Worm (Caenorhabditis elegans): ENCODE data around the gene pxf-1.

Gene pxf-1

ce11 chrIV:10174328-10174727, at the start of gene pxf-1:
TSS of gene pxf-1 (minus strand) at chrIV:10174341.
- TF ChIP-seq F23B12.7 (tag; optimal IDR thresholded peaks at IDR 0.05; ENCODE audit: insufficient read depth) (no peak), nfya-1 (tag; optimal IDR thresholded peaks at IDR 0.05; ENCODE audit: borderline replicate concordance, insufficient read depth) (no peak), ceh-100 (GFP tag; IDR thresholded peaks at IDR 0.05) (no peak), bed-1 (GFP tag; IDR thresholded peaks at IDR 0.05) (no peak), nhr-90 (tag; optimal IDR thresholded peaks at IDR 0.05) (no peak), lir-1 (GFP tag; conservative IDR thresholded peaks at IDR 0.05) (no peak), F39B2.1 (GFP tag; IDR thresholded peaks at IDR 0.05) (no peak), ztf-3 (GFP tag; optimal IDR thresholded peaks at IDR 0.05) (no peak), pha-4 (tag; optimal IDR thresholded peaks at IDR 0.05) (no peak), K11D2.4 (GFP tag; IDR thresholded peaks at IDR 0.05) (no peak), ztf-6 (GFP tag; IDR thresholded peaks at IDR 0.05) (no peak), let-526 (GFP tag; IDR thresholded peaks at IDR 0.05) (no peak), dpff-1 (tag; optimal IDR thresholded peaks at IDR 0.05) (no peak), F55B11.4 (tag; optimal IDR thresholded peaks at IDR 0.05; ENCODE audit: borderline replicate concordance, insufficient read depth) (no peak)

ce11 chrIV:10223723-10224122, 49.6 kb upstream of the pxf-1 start, which contains the start of gene nas-12:
TSS of gene nas-12 (plus strand) at chrIV:10224023.
- TF ChIP-seq F52B5.7 (tag; optimal IDR thresholded peaks at IDR 0.05) (no peak), ama-1 (optimal IDR thresholded peaks at IDR 0.05) (no peak), ama-1 (GFP tag; optimal IDR thresholded peaks at IDR 0.05) (no peak), gei-17 (GFP tag; optimal IDR thresholded peaks at IDR 0.05) (no peak), F57A8.1 (GFP tag; optimal IDR thresholded peaks at IDR 0.05) (no peak), egl-44 (GFP tag; IDR thresholded peaks at IDR 0.05) (no peak)

DNA sequence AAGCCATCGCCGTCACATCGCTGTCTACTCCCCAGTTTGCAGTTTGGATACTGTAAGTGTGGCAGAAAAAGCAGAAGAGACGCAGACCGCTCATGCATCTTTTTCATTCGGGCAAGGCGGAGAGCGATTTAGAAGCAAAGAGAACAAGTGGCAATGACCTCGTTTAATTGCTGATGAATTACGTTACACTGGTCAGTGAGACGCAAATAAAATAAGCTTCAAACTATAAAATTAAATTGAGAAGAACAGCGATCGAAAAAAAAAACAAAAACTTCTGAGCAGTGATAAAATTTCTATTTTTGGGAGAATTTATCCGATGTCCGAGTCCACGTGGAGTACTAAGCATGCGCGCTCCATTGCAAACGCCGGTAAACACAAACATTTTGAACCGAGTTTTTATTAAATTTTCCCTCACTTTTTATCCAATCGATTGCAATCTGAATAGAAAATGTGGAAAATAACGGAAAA, 48.0 kb upstream of the pxf-1 start, which contains the start of gene C24F3.2:
C24F3.2 (plus strand) TSS at position 418 of the 468 bp plus-strand sequence.
- TF ChIP-seq F57A8.1 (GFP tag; optimal IDR thresholded peaks at IDR 0.05): no peak
- no peak for TF ChIP-seq mxl-1 (tag; optimal IDR thresholded peaks at IDR 0.05)
- no peak for TF ChIP-seq F33H1.4 (GFP tag; IDR thresholded peaks at IDR 0.05)
- peak; percentile 21 for TF ChIP-seq somi-1 (GFP tag; optimal IDR thresholded peaks at IDR 0.05)
- peak; percentile 48 for TF ChIP-seq F23B12.7 (tag; optimal IDR thresholded peaks at IDR 0.05; ENCODE audit: insufficient read depth)
- no peak for TF ChIP-seq lag-1 (GFP tag; IDR thresholded peaks at IDR 0.05)
- no peak for TF ChIP-seq F57C9.4 (tag; optimal IDR thresholded peaks at IDR 0.05)
- no peak for TF ChIP-seq sdz-38 (tag; optimal IDR thresholded peaks at IDR 0.05)
- no peak for TF ChIP-seq Y79H2A.3 (GFP tag; conservative IDR thresholded peaks at IDR 0.05)
- peak; percentile 28 for TF ChIP-seq efl-1 (GFP tag; optimal IDR thresholded peaks at IDR 0.05)
- no peak for TF ChIP-seq ama-1 (optimal IDR thresholded peaks at IDR 0.05)
- no peak for TF ChIP-seq ama-1 (GFP tag; optimal IDR thresholded peaks at IDR 0.05)
- no peak for TF ChIP-seq gei-17 (GFP tag; optimal IDR thresholded peaks at IDR 0.05)
- TF ChIP-seq attf-5 (GFP tag; optimal IDR thresholded peaks at IDR 0.05): peak; percentile 79
- TF ChIP-seq lsl-1 (GFP tag; optimal IDR thresholded peaks at IDR 0.05): peak; percentile 27
- TF ChIP-seq let-607 (tag; optimal IDR thresholded peaks at IDR 0.05): peak; percentile 98 to 99
- TF ChIP-seq lin-35 (GFP tag; optimal IDR thresholded peaks at IDR 0.05): peak in 1 of 3 experiments; percentile 46
- no peak for TF ChIP-seq mcd-1 (GFP tag; IDR thresholded peaks at IDR 0.05)
- TF ChIP-seq ztf-18 (tag; optimal IDR thresholded peaks at IDR 0.05): peak; percentile 30
- TF ChIP-seq snpc-4 (GFP tag; optimal IDR thresholded peaks at IDR 0.05): no peak
- TF ChIP-seq snpc-4 (tag; optimal IDR thresholded peaks at IDR 0.05): peak in 1 of 4 experiments; percentile 20
- no peak for TF ChIP-seq snpc-1.3 (tag; optimal IDR thresholded peaks at IDR 0.05; ENCODE audit: insufficient read depth)
- no peak for TF ChIP-seq T07F8.4 (tag; optimal IDR thresholded peaks at IDR 0.05)
- TF ChIP-seq rpc-1 (optimal IDR thresholded peaks at IDR 0.05): no peak
- no peak for TF ChIP-seq rpc-1 (tag; optimal IDR thresholded peaks at IDR 0.05)
- TF ChIP-seq egrh-3 (GFP tag; IDR thresholded peaks at IDR 0.05): no peak
- no peak for TF ChIP-seq athp-1 (tag; optimal IDR thresholded peaks at IDR 0.05)
- TF ChIP-seq B0261.1 (tag; optimal IDR thresholded peaks at IDR 0.05): no peak
- no peak for TF ChIP-seq chd-7 (tag; optimal IDR thresholded peaks at IDR 0.05)
- TF ChIP-seq pbrm-1 (GFP tag; IDR thresholded peaks at IDR 0.05): 0 out of 2 replicates have a peak, but pooled peaks have one; percentile 32
- TF ChIP-seq snpc-1.1 (tag; optimal IDR thresholded peaks at IDR 0.05; ENCODE audit: insufficient read depth): no peak

All from whole organism, young adult.